Fruit fly (Drosophila melanogaster) whole organism, embryonic: ENCODE results near the gene Fas3.

Source experiments
- Asciz ChIP-seq: fragments of 200-800 bp; sonication (Bioruptor generic); optimal IDR thresholded peaks from 2 replicates; lab custom pipeline; 2017; ENCODE audit warnings: missing biosample characterization, mild to moderate bottlenecking, missing genetic modification characterization, missing genetic modification reagents
- BtbVII ChIP-seq: fragments of 200-800 bp; sonication (Bioruptor generic); optimal IDR thresholded peaks from 3 replicates; lab custom pipeline; 2017; ENCODE audit warnings: missing biosample characterization, mild to moderate bottlenecking, missing genetic modification characterization
- CG10543 ChIP-seq: fragments of 200-800 bp; sonication (Bioruptor generic); optimal IDR thresholded peaks from 3 replicates; lab custom pipeline; 2017; ENCODE audit warnings: missing biosample characterization, mild to moderate bottlenecking, missing genetic modification characterization, moderate library complexity
- CG10654 ChIP-seq: fragments of 200-800 bp; sonication (Bioruptor generic); optimal IDR thresholded peaks from 2 replicates; lab custom pipeline; 2016; ENCODE audit warnings: missing biosample characterization, missing genetic modification characterization
- CG11093 ChIP-seq: fragments of 200-800 bp; sonication (Bioruptor generic); IDR thresholded peaks from 3 replicates; pipeline ENCODE4 v1.3.6; 2022; ENCODE audit warnings: missing biosample characterization, missing genetic modification characterization
- CG12299 ChIP-seq: fragments of 200-800 bp; sonication (Bioruptor generic); optimal IDR thresholded peaks from 2 replicates; lab custom pipeline; 2018; ENCODE audit warnings: missing biosample characterization, mild to moderate bottlenecking, missing genetic modification characterization
- CG12391 ChIP-seq: fragments of 200-800 bp; sonication (Bioruptor generic); optimal IDR thresholded peaks from 3 replicates; lab custom pipeline; 2018; ENCODE audit warnings: missing biosample characterization, mild to moderate bottlenecking, missing genetic modification characterization, moderate library complexity
- CG13296 ChIP-seq: fragments of 200-800 bp; sonication (Bioruptor generic); optimal IDR thresholded peaks from 3 replicates; lab custom pipeline; 2018; ENCODE audit warnings: missing biosample characterization, mild to moderate bottlenecking, missing genetic modification characterization
- CG1603 ChIP-seq: fragments of 200-800 bp; sonication (Bioruptor generic); optimal IDR thresholded peaks from 2 replicates; lab custom pipeline; 2019; ENCODE audit warnings: missing biosample characterization, mild to moderate bottlenecking, missing genetic modification characterization, moderate library complexity
- CG16813 ChIP-seq: fragments of 200-800 bp; sonication (Bioruptor generic); IDR thresholded peaks from 3 replicates; pipeline ENCODE4 v1.3.6; 2022; ENCODE audit warnings: missing biosample characterization, missing genetic modification characterization; ENCODE audit not compliant: partially characterized antibody
- CG17385 ChIP-seq: fragments of 200-800 bp; sonication (Bioruptor generic); optimal IDR thresholded peaks from 3 replicates; lab custom pipeline; 2018; ENCODE audit warnings: missing biosample characterization, mild to moderate bottlenecking, missing genetic modification characterization
- CG17612 ChIP-seq: fragments of 200-800 bp; sonication (Bioruptor generic); IDR thresholded peaks from 2 replicates; pipeline ENCODE4 v1.3.6; 2022; ENCODE audit warnings: missing biosample characterization, missing genetic modification characterization
- CG18262 ChIP-seq: fragments of 200-800 bp; optimal IDR thresholded peaks from 3 replicates; lab custom pipeline; 2019; ENCODE audit warnings: missing biosample characterization, mild to moderate bottlenecking, missing genetic modification characterization, moderate library complexity
- CG30403 ChIP-seq: fragments of 200-800 bp; sonication (Bioruptor generic); optimal IDR thresholded peaks from 3 replicates; lab custom pipeline; 2016; ENCODE audit warnings: missing biosample characterization, missing genetic modification characterization
- CG31365 ChIP-seq: fragments of 200-800 bp; sonication (Bioruptor generic); optimal IDR thresholded peaks from 2 replicates; lab custom pipeline; 2018; ENCODE audit warnings: missing biosample characterization, mild to moderate bottlenecking, missing genetic modification characterization
- CG3163 ChIP-seq: fragments of 200-800 bp; sonication (Bioruptor generic); optimal IDR thresholded peaks from 3 replicates; lab custom pipeline; 2016; ENCODE audit warnings: missing biosample characterization, missing genetic modification characterization
- CG34224 ChIP-seq: fragments of 200-800 bp; sonication (Bioruptor generic); IDR thresholded peaks from 3 replicates; pipeline ENCODE4 v1.3.6; 2022; ENCODE audit warnings: missing biosample characterization, missing genetic modification characterization; ENCODE audit not compliant: partially characterized antibody
- CG3995 ChIP-seq: fragments of 200-800 bp; sonication (Bioruptor generic); optimal IDR thresholded peaks from 3 replicates; lab custom pipeline; 2016; ENCODE audit warnings: missing biosample characterization, missing genetic modification characterization
- CG5245 ChIP-seq: fragments of 200-800 bp; sonication (Bioruptor generic); optimal IDR thresholded peaks from 3 replicates; lab custom pipeline; 2016; ENCODE audit warnings: missing biosample characterization, missing genetic modification characterization
- CG6272 ChIP-seq: fragments of 200-800 bp; sonication (Bioruptor generic); IDR thresholded peaks from 2 replicates; pipeline ENCODE4 v1.3.6; 2022; ENCODE audit warnings: missing biosample characterization, missing genetic modification characterization
- CG7372 ChIP-seq: fragments of 200-800 bp; sonication (Bioruptor generic); IDR thresholded peaks from 2 replicates; pipeline ENCODE4 v1.3.6; 2022; ENCODE audit warnings: missing biosample characterization, missing genetic modification characterization
- CG7987 ChIP-seq: fragments of 200-800 bp; sonication (Bioruptor generic); optimal IDR thresholded peaks from 2 replicates; lab custom pipeline; 2018; ENCODE audit warnings: missing biosample characterization, mild to moderate bottlenecking, missing genetic modification characterization, moderate library complexity
- CG8089 ChIP-seq: fragments of 200-800 bp; sonication (Bioruptor generic); optimal IDR thresholded peaks from 3 replicates; lab custom pipeline; 2016; ENCODE audit warnings: missing biosample characterization, missing genetic modification characterization
- CG8388 ChIP-seq: fragments of 200-800 bp; sonication (Bioruptor generic); optimal IDR thresholded peaks from 2 replicates; lab custom pipeline; 2019; ENCODE audit warnings: missing biosample characterization, mild to moderate bottlenecking, missing genetic modification characterization, moderate library complexity
- Deaf1 ChIP-seq: fragments of 200-800 bp; optimal IDR thresholded peaks from 3 replicates; lab custom pipeline; 2019; ENCODE audit warnings: missing biosample characterization, mild to moderate bottlenecking, missing genetic modification characterization, moderate library complexity
- ERR ChIP-seq: fragments of 200-800 bp; sonication (Bioruptor generic); optimal IDR thresholded peaks from 2 replicates; lab custom pipeline; 2016; ENCODE audit warnings: missing biosample characterization, missing genetic modification characterization
- Gsc ChIP-seq: fragments of 200-800 bp; sonication (Bioruptor generic); IDR thresholded peaks from 2 replicates; pipeline ENCODE4 v1.3.6; 2022; ENCODE audit warnings: missing biosample characterization, missing genetic modification characterization
- Gug ChIP-seq: fragments of 200-800 bp; sonication (Bioruptor generic); IDR thresholded peaks from 4 replicates; pipeline ENCODE4 v1.3.6; 2022; ENCODE audit warnings: missing biosample characterization, missing genetic modification characterization
- HLH4C ChIP-seq: fragments of 200-800 bp; sonication (Bioruptor generic); IDR thresholded peaks from 3 replicates; pipeline ENCODE4 v1.3.6; 2022; ENCODE audit warnings: missing biosample characterization, missing genetic modification characterization; ENCODE audit not compliant: partially characterized antibody
- HLH54F ChIP-seq: fragments of 200-800 bp; sonication (Bioruptor generic); optimal IDR thresholded peaks from 3 replicates; lab custom pipeline; 2016; ENCODE audit warnings: missing biosample characterization, missing genetic modification characterization
- Hey ChIP-seq: fragments of 200-800 bp; sonication (Bioruptor generic); optimal IDR thresholded peaks from 3 replicates; lab custom pipeline; 2018; ENCODE audit warnings: missing biosample characterization, mild to moderate bottlenecking, missing genetic modification characterization
- HmgZ ChIP-seq: fragments of 200-800 bp; sonication (Bioruptor generic); optimal IDR thresholded peaks from 2 replicates; lab custom pipeline; 2018; ENCODE audit warnings: missing biosample characterization, mild to moderate bottlenecking, missing genetic modification characterization
- Nf-YA ChIP-seq: fragments of 200-800 bp; sonication (Bioruptor generic); IDR thresholded peaks from 2 replicates; pipeline ENCODE4 v1.3.6; 2022; ENCODE audit warnings: missing biosample characterization, missing genetic modification characterization
- NfI ChIP-seq: fragments of 200-800 bp; sonication (Bioruptor generic); optimal IDR thresholded peaks from 3 replicates; lab custom pipeline; 2018; ENCODE audit warnings: missing biosample characterization, mild to moderate bottlenecking, missing genetic modification characterization, moderate library complexity
- Ptx1 ChIP-seq: fragments of 200-800 bp; sonication (Bioruptor generic); IDR thresholded peaks from 2 replicates; pipeline ENCODE4 v1.3.6; 2022; ENCODE audit warnings: missing biosample characterization, missing genetic modification characterization
- Scr ChIP-seq: fragments of 200-800 bp; sonication (Bioruptor generic); IDR thresholded peaks from 2 replicates; pipeline ENCODE4 v1.3.6; 2022; ENCODE audit warnings: missing biosample characterization, missing genetic modification characterization; ENCODE audit not compliant: partially characterized antibody
- Trl ChIP-seq, 3 experiments: fragments of >200 bp in 2 of 3; fragments of 200-800 bp in 1 of 3; sonication (Bioruptor generic) in 1 of 3; optimal IDR thresholded peaks; 2 replicates in 1 of 3; 3 replicates in 2 of 3; lab custom pipeline; 2016 to 2017; ENCODE audit warnings: missing biosample characterization in 1 of 3, missing genetic modification characterization in 1 of 3
- YL-1 ChIP-seq: fragments of 200-800 bp; sonication (Bioruptor generic); optimal IDR thresholded peaks from 3 replicates; lab custom pipeline; 2017; ENCODE audit warnings: missing biosample characterization, mild to moderate bottlenecking, missing genetic modification characterization
- abd-A ChIP-seq: fragments of 200-800 bp; sonication (Bioruptor generic); optimal IDR thresholded peaks from 3 replicates; lab custom pipeline; 2019; ENCODE audit warnings: missing biosample characterization, mild to moderate bottlenecking, missing genetic modification characterization, moderate library complexity
- corto ChIP-seq: fragments of 200-800 bp; sonication (Bioruptor generic); optimal IDR thresholded peaks from 2 replicates; lab custom pipeline; 2016; ENCODE audit warnings: missing biosample characterization, mild to moderate bottlenecking, missing genetic modification characterization, moderate library complexity
- dan ChIP-seq: fragments of 200-800 bp; sonication (Bioruptor generic); IDR thresholded peaks from 2 replicates; pipeline ENCODE4 v1.3.6; 2022; ENCODE audit warnings: missing biosample characterization, missing genetic modification characterization
- gcm ChIP-seq: fragments of 200-800 bp; sonication (Bioruptor generic); optimal IDR thresholded peaks from 2 replicates; lab custom pipeline; 2019; ENCODE audit warnings: missing biosample characterization, mild to moderate bottlenecking, missing genetic modification characterization, moderate library complexity
- nerfin-1 ChIP-seq: fragments of 200-800 bp; sonication (Bioruptor generic); optimal IDR thresholded peaks from 3 replicates; lab custom pipeline; 2019; ENCODE audit warnings: missing biosample characterization, mild to moderate bottlenecking, missing genetic modification characterization, moderate library complexity
- otp ChIP-seq: fragments of 200-800 bp; sonication (Bioruptor generic); IDR thresholded peaks from 3 replicates; pipeline ENCODE4, ENCODE4 v1.3.6; 2022; ENCODE audit warnings: missing biosample characterization, missing genetic modification characterization
- scrt ChIP-seq: fragments of 200-800 bp; sonication (Bioruptor generic); optimal IDR thresholded peaks from 2 replicates; lab custom pipeline; 2018; ENCODE audit warnings: missing biosample characterization, mild to moderate bottlenecking, missing genetic modification characterization, moderate library complexity
- slp2 ChIP-seq: fragments of 200-800 bp; sonication (Bioruptor generic); optimal IDR thresholded peaks from 2 replicates; lab custom pipeline; 2016; ENCODE audit warnings: missing biosample characterization, missing genetic modification characterization
- sna ChIP-seq: fragments of 200-800 bp; sonication (Bioruptor generic); IDR thresholded peaks from 2 replicates; pipeline ENCODE4 v1.3.6; 2022; ENCODE audit warnings: missing biosample characterization, missing genetic modification characterization; ENCODE audit not compliant: partially characterized antibody
- toy ChIP-seq: fragments of 200-800 bp; sonication (Bioruptor generic); IDR thresholded peaks from 2 replicates; pipeline ENCODE4 v1.3.6; 2022; ENCODE audit warnings: missing biosample characterization, missing genetic modification characterization

The Fas3 gene

DNA sequence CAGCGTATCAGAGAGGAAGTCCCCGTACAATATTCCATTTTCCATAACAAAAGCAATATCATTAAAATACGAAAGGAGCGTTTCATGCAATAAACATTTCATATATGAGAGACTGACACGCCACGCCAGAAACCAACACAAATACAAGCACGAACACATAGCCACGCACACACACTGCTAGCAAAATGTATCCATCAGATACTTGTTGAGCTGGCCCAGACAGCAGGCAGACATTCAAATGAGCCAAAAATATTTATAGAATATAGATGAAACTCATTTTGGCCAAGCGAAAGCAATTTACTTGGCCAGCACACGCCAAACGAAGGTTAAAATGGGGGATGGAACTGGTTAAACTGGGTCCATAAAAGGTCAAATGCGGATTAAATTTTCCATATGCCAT is 70.1 kb downstream of the Fas3 start:
- TF ChIP-seq CG17385 (GFP tag; lab: Kevin White, UChicago), result no peak
- no peak for TF ChIP-seq HmgZ (tag; lab: Kevin White, UChicago)
- no peak for TF ChIP-seq CG16813 (GFP tag; lab: Robert Waterston, UW)
- peak; percentile 64 for TF ChIP-seq scrt (GFP tag; lab: Kevin White, UChicago)
- TF ChIP-seq CG11093 (GFP tag; lab: Robert Waterston, UW), result no peak
- TF ChIP-seq CG7372 (GFP tag; lab: Robert Waterston, UW), result no peak
- no peak for TF ChIP-seq gcm (GFP tag; lab: Kevin White, UChicago)
- TF ChIP-seq toy (GFP tag; lab: Robert Waterston, UW), result no peak
- TF ChIP-seq Gug (GFP tag; lab: Robert Waterston, UW), result no peak
- TF ChIP-seq CG8388, result peak; percentile 61
- no peak for TF ChIP-seq CG31365 (tag; lab: Kevin White, UChicago)
- TF ChIP-seq Asciz, result no peak
- no peak for TF ChIP-seq sna (GFP tag; lab: Robert Waterston, UW)
- no peak for TF ChIP-seq otp (GFP tag; lab: Robert Waterston, UW)
- TF ChIP-seq CG12391 (tag; lab: Kevin White, UChicago), result no peak
- TF ChIP-seq CG10654, result no peak
- TF ChIP-seq Hey (tag; lab: Kevin White, UChicago), result no peak

dm6 chr2L:18395274-18395823 is 75.4 kb downstream of the Fas3 start:
- TF ChIP-seq CG12299 (tag; lab: Kevin White, UChicago), result no peak
- peak; percentile 34 to 68 for TF ChIP-seq Trl (optimal IDR thresholded peaks at IDR 0.05; lab: Kevin White, UChicago)
- TF ChIP-seq Trl (GFP tag; optimal IDR thresholded peaks at IDR 0.05; lab: Kevin White, UChicago), result no peak
- no peak for TF ChIP-seq CG13296 (GFP tag; lab: Kevin White, UChicago)
- TF ChIP-seq HLH4C (GFP tag; lab: Robert Waterston, UW), result no peak
- peak; percentile 62 for TF ChIP-seq abd-A (tag; lab: Kevin White, UChicago)
- TF ChIP-seq CG3995 (GFP tag; lab: Kevin White, UChicago), result no peak
- TF ChIP-seq CG18262 (tag; lab: Kevin White, UChicago), result no peak
- TF ChIP-seq scrt (GFP tag; lab: Kevin White, UChicago), result peak; percentile 67
- no peak for TF ChIP-seq CG17612 (GFP tag; lab: Robert Waterston, UW)
- no peak for TF ChIP-seq CG6272
- TF ChIP-seq CG1603 (tag; lab: Kevin White, UChicago), result no peak
- peak; percentile 83 for TF ChIP-seq CG3163 (GFP tag; lab: Kevin White, UChicago)
- peak; percentile 22 for TF ChIP-seq Deaf1

dm6 chr2L:18441220-18441619 is 121.3 kb downstream of the Fas3 start:
- TF ChIP-seq NfI (GFP tag; lab: Kevin White, UChicago) (peak; percentile 33), Ptx1 (GFP tag; lab: Robert Waterston, UW) (peak; percentile 43; the same call in 1 of the 2 replicates), CG5245 (no peak), CG34224 (GFP tag; lab: Robert Waterston, UW) (no peak), Nf-YA (GFP tag; lab: Robert Waterston, UW) (no peak; the same call in 1 of the 2 replicates), corto (no peak), nerfin-1 (tag; lab: Kevin White, UChicago) (no peak), dan (GFP tag; lab: Robert Waterston, UW) (no peak), CG8089 (no peak), CG30403 (GFP tag; lab: Kevin White, UChicago) (peak; percentile 25), YL-1 (GFP tag; lab: Kevin White, UChicago) (peak; percentile 6), BtbVII (GFP tag; lab: Kevin White, UChicago) (no peak), HLH54F (GFP tag; lab: Kevin White, UChicago) (no peak), Scr (GFP tag; lab: Robert Waterston, UW) (no peak), Gsc (no peak), CG7987 (GFP tag; lab: Kevin White, UChicago) (peak; percentile 32), slp2 (no peak), CG10543 (GFP tag; lab: Kevin White, UChicago) (no peak), ERR (GFP tag; lab: Kevin White, UChicago) (no peak)
